Fruit fly (Drosophila melanogaster): Measurements from ENCODE around the gene ND-13B.
A peak's percentile ranks its signal among the peaks of the same experiment; 100 is the strongest.

The ND-13B gene

dm6 chr3L:10682725-10683367, 11.1 kb downstream of the ND-13B start (continued):
- TF ChIP-seq CG13287 (GFP tag; IDR thresholded peaks at IDR 0.05; ENCODE audit: partially characterized antibody), result peak; percentile 35; the same call in 1 of the 2 replicates
- peak; percentile 92 for TF ChIP-seq Taf1 (GFP tag; IDR thresholded peaks at IDR 0.05)
- TF ChIP-seq C15 (GFP tag; IDR thresholded peaks at IDR 0.05), result peak; percentile 94
- peak; percentile 96 for TF ChIP-seq ATbp (GFP tag; optimal IDR thresholded peaks at IDR 0.05)
- peak; percentile 97 for TF ChIP-seq CG8388 (GFP tag; optimal IDR thresholded peaks at IDR 0.05)
- TF ChIP-seq Side (GFP tag; optimal IDR thresholded peaks at IDR 0.05), result peak; percentile 58
- TF ChIP-seq CG10979 (tag; optimal IDR thresholded peaks at IDR 0.05), result peak; percentile 99
- peak; percentile 50 for TF ChIP-seq HmgD (GFP tag; optimal IDR thresholded peaks at IDR 0.05)
- peak; percentile 94 for TF ChIP-seq CG4404 (GFP tag; IDR thresholded peaks at IDR 0.05)
- peak; percentile 74 for TF ChIP-seq CG12744 (GFP tag; optimal IDR thresholded peaks at IDR 0.05)
- TF ChIP-seq NFAT (GFP tag; IDR thresholded peaks at IDR 0.05), result peak; percentile 86
- TF ChIP-seq Vsx1 (GFP tag; optimal IDR thresholded peaks at IDR 0.05), result peak; percentile 96
- TF ChIP-seq pros (GFP tag; optimal IDR thresholded peaks at IDR 0.05), result peak; percentile 43
- TF ChIP-seq CG4424 (GFP tag; optimal IDR thresholded peaks at IDR 0.05), result peak; percentile 99
- TF ChIP-seq CG3838 (GFP tag; optimal IDR thresholded peaks at IDR 0.05), result peak; percentile 88
- TF ChIP-seq CG7745 (tag; optimal IDR thresholded peaks at IDR 0.05), result no peak
- TF ChIP-seq aop (GFP tag; IDR thresholded peaks at IDR 0.05), result peak; percentile 56; the same call in 1 of the 2 replicates
- peak; percentile 92 for TF ChIP-seq onecut (GFP tag; IDR thresholded peaks at IDR 0.05)
- TF ChIP-seq kah (GFP tag; optimal IDR thresholded peaks at IDR 0.05), result peak; percentile 95
- no peak for TF ChIP-seq h (optimal IDR thresholded peaks at IDR 0.05)
- TF ChIP-seq ewg (GFP tag; optimal IDR thresholded peaks at IDR 0.05), result peak; percentile 95
- peak; percentile 17 for TF ChIP-seq Dp (GFP tag; optimal IDR thresholded peaks at IDR 0.05)
- TF ChIP-seq vfl (GFP tag; optimal IDR thresholded peaks at IDR 0.05), result peak; percentile 76
- TF ChIP-seq H15 (GFP tag; IDR thresholded peaks at IDR 0.05), result peak; percentile 93
- no peak; the same call in 1 of the 2 replicates for TF ChIP-seq hbn (GFP tag; IDR thresholded peaks at IDR 0.05; ENCODE audit: partially characterized antibody)
- peak; percentile 80 for TF ChIP-seq CkIIα-i1 (GFP tag; IDR thresholded peaks at IDR 0.05)
- TF ChIP-seq Lpt (GFP tag; optimal IDR thresholded peaks at IDR 0.05), result no peak
- TF ChIP-seq esg (GFP tag; conservative IDR thresholded peaks at IDR 0.05), result peak; percentile 98
- TF ChIP-seq Sox100B (GFP tag; optimal IDR thresholded peaks at IDR 0.05), result peak; percentile 100
- TF ChIP-seq disco-r (GFP tag; optimal IDR thresholded peaks at IDR 0.05), result peak; percentile 80
- no peak for TF ChIP-seq Opbp (GFP tag; IDR thresholded peaks at IDR 0.05; ENCODE audit: partially characterized antibody)
- TF ChIP-seq CG34422 (GFP tag; IDR thresholded peaks at IDR 0.05), result peak; percentile 96; the same call in 2 of the 3 replicates
- TF ChIP-seq CG4707 (GFP tag; optimal IDR thresholded peaks at IDR 0.05), result peak; percentile 97
- TF ChIP-seq Jarid2 (GFP tag; optimal IDR thresholded peaks at IDR 0.05), result peak; percentile 92
- peak; percentile 84 for TF ChIP-seq CG13624 (GFP tag; optimal IDR thresholded peaks at IDR 0.05)
- peak; percentile 96 for TF ChIP-seq CG3407 (GFP tag; optimal IDR thresholded peaks at IDR 0.05)
- TF ChIP-seq row (GFP tag; IDR thresholded peaks at IDR 0.05), result peak; percentile 99
- TF ChIP-seq lbe (GFP tag; optimal IDR thresholded peaks at IDR 0.05), result peak; percentile 90
- TF ChIP-seq z (GFP tag; IDR thresholded peaks at IDR 0.05), result no peak
- TF ChIP-seq CG1602 (GFP tag; optimal IDR thresholded peaks at IDR 0.05), result peak; percentile 97
- peak; percentile 92 to 99 for TF ChIP-seq Hr51 (GFP tag; optimal IDR thresholded peaks at IDR 0.05)
- TF ChIP-seq Awh (GFP tag; IDR thresholded peaks at IDR 0.05), result peak; percentile 95
- peak; percentile 97 for TF ChIP-seq fd3F (GFP tag; optimal IDR thresholded peaks at IDR 0.05)
- peak; percentile 99 for TF ChIP-seq CG8924 (tag; optimal IDR thresholded peaks at IDR 0.05)
- peak; percentile 95 for TF ChIP-seq CG9932 (GFP tag; IDR thresholded peaks at IDR 0.05)
- TF ChIP-seq CG17361 (GFP tag; IDR thresholded peaks at IDR 0.05), result peak; percentile 99
- TF ChIP-seq CG17568 (GFP tag; optimal IDR thresholded peaks at IDR 0.05), result peak; percentile 94
- peak; percentile 98 for TF ChIP-seq CG17829 (tag; optimal IDR thresholded peaks at IDR 0.05)
- peak in 1 of 2 experiments; percentile 99 for TF ChIP-seq Eip74EF (GFP tag; optimal IDR thresholded peaks at IDR 0.05)
